Worm (Caenorhabditis elegans) whole organism, L1 larva: Measurements from ENCODE around the gene C10G8.8.

Experiments used
- C04F5.9 ChIP-seq: sonication (generic microtip); optimal IDR thresholded peaks from 2 replicates; lab custom pipeline; 2016; ENCODE audit warnings: missing genetic modification characterization, missing compliant biosample characterization
- C16A3.4 ChIP-seq: fragments of 150-350 bp; optimal IDR thresholded peaks from 2 replicates; lab custom pipeline; 2014; ENCODE audit warnings: missing biosample characterization, missing genetic modification characterization
- aha-1 ChIP-seq: fragments of 150-350 bp; optimal IDR thresholded peaks from 2 replicates; lab custom pipeline; 2014; ENCODE audit warnings: missing biosample characterization, missing genetic modification characterization
- ceh-8 ChIP-seq: fragments of 200-800 bp; sonication (Bioruptor generic); optimal IDR thresholded peaks from 2 replicates; lab custom pipeline; 2018; ENCODE audit warnings: mild to moderate bottlenecking, missing genetic modification characterization, moderate library complexity, missing compliant biosample characterization
- ceh-88 ChIP-seq: fragments of 200-800 bp; sonication (Bioruptor generic); IDR thresholded peaks from 2 replicates; pipeline ENCODE4 v1.3.6; 2022; ENCODE audit warnings: missing genetic modification characterization, missing compliant biosample characterization
- ceh-90 ChIP-seq: sonication (generic microtip); optimal IDR thresholded peaks from 2 replicates; lab custom pipeline; 2016; ENCODE audit warnings: missing genetic modification characterization, missing compliant biosample characterization
- dpl-1 ChIP-seq, 3 experiments: fragments of 150-350 bp in 2 of 3; sonication (generic microtip) in 1 of 3; optimal IDR thresholded peaks; 2 replicates each; lab custom pipeline; 2014 to 2017; ENCODE audit warnings: missing biosample characterization in 3 of 3, missing genetic modification characterization in 3 of 3, missing genetic modification reagents in 3 of 3
- dsc-1 ChIP-seq: sonication (generic microtip); optimal IDR thresholded peaks from 2 replicates; lab custom pipeline; 2016; ENCODE audit warnings: mild to moderate bottlenecking, missing genetic modification characterization, missing compliant biosample characterization
- efl-1 ChIP-seq, 4 experiments: fragments of 150-350 bp; optimal IDR thresholded peaks in 3 of 4; peaks in 1 of 4; 1 replicate in 1 of 4; 2 replicates in 3 of 4; lab custom pipeline; 2014; ENCODE audit warnings: missing biosample characterization in 2 of 4, missing genetic modification characterization in 2 of 4, missing genetic modification reagents in 2 of 4
- egl-27 ChIP-seq, 2 experiments: fragments of 150-350 bp in 1 of 2; sonication (generic microtip); optimal IDR thresholded peaks; 3 replicates each; lab custom pipeline; 2017 to 2018; ENCODE audit warnings: missing biosample characterization in 2 of 2, missing genetic modification characterization in 2 of 2, missing genetic modification reagents in 2 of 2
- elt-3 ChIP-seq, 6 experiments: fragments of 150-350 bp in 1 of 6; sonication (generic microtip); optimal IDR thresholded peaks; 2 replicates each; lab custom pipeline; 2017 to 2018; ENCODE audit warnings: missing biosample characterization in 6 of 6, missing genetic modification characterization in 6 of 6, inconsistent platforms in 1 of 6
- ets-5 ChIP-seq: fragments of 200-800 bp; sonication (Bioruptor generic); IDR thresholded peaks from 2 replicates; pipeline ENCODE4 v1.3.6; 2022; ENCODE audit warnings: missing genetic modification characterization, missing compliant biosample characterization
- fkh-4 ChIP-seq: sonication (generic microtip); optimal IDR thresholded peaks from 2 replicates; lab custom pipeline; 2016; ENCODE audit warnings: missing compliant biosample characterization, missing genetic modification characterization, borderline replicate concordance
- fkh-8 ChIP-seq: sonication (generic microtip); optimal IDR thresholded peaks from 2 replicates; lab custom pipeline; 2016; ENCODE audit warnings: mild to moderate bottlenecking, missing genetic modification characterization, missing compliant biosample characterization
- hlh-17 ChIP-seq: fragments of 200-800 bp; sonication (Bioruptor generic); optimal IDR thresholded peaks from 2 replicates; lab custom pipeline; 2018; ENCODE audit warnings: missing genetic modification characterization, mild to moderate bottlenecking, missing compliant biosample characterization, moderate library complexity, borderline replicate concordance
- hpl-2 ChIP-seq: fragments of 150-350 bp; optimal IDR thresholded peaks from 2 replicates; lab custom pipeline; 2014; ENCODE audit warnings: missing biosample characterization, missing genetic modification reagents, missing genetic modification characterization
- irx-1 ChIP-seq: sonication (generic microtip); optimal IDR thresholded peaks from 2 replicates; lab custom pipeline; 2016; ENCODE audit warnings: missing genetic modification characterization, missing compliant biosample characterization
- isw-1 ChIP-seq: fragments of 200-800 bp; sonication (Bioruptor generic); IDR thresholded peaks from 2 replicates; pipeline ENCODE4 v1.3.6; 2022; ENCODE audit warnings: missing genetic modification characterization, missing compliant biosample characterization
- jun-1 ChIP-seq: fragments of 150-350 bp; optimal IDR thresholded peaks from 2 replicates; lab custom pipeline; 2014; ENCODE audit warnings: missing biosample characterization, missing genetic modification reagents, missing genetic modification characterization
- lin-15B ChIP-seq: fragments of 150-350 bp; sonication (generic microtip); optimal IDR thresholded peaks from 3 replicates; lab custom pipeline; 2014; ENCODE audit warnings: missing biosample characterization, missing genetic modification characterization
- lin-35 ChIP-seq, 2 experiments: fragments of 150-350 bp; optimal IDR thresholded peaks; 2 replicates each; lab custom pipeline; 2014; ENCODE audit warnings: missing biosample characterization in 2 of 2, missing genetic modification characterization in 2 of 2, missing genetic modification reagents in 2 of 2
- lin-39 ChIP-seq: fragments of 150-350 bp; optimal IDR thresholded peaks from 2 replicates; lab custom pipeline; 2014; ENCODE audit warnings: missing biosample characterization, missing genetic modification reagents, missing genetic modification characterization
- lir-3 ChIP-seq: sonication (generic microtip); optimal IDR thresholded peaks from 2 replicates; lab custom pipeline; 2016; ENCODE audit warnings: mild to moderate bottlenecking, missing genetic modification characterization, moderate library complexity, missing compliant biosample characterization; ENCODE audit not compliant: poor library complexity
- nhr-11 ChIP-seq: fragments of 150-350 bp; optimal IDR thresholded peaks from 2 replicates; lab custom pipeline; 2014; ENCODE audit warnings: missing biosample characterization, missing genetic modification characterization
- nhr-12 ChIP-seq: sonication (generic microtip); optimal IDR thresholded peaks from 2 replicates; lab custom pipeline; 2017; ENCODE audit warnings: missing biosample characterization, missing genetic modification characterization
- nhr-19 ChIP-seq: fragments of 200-800 bp; sonication (Bioruptor generic); conservative IDR thresholded peaks from 2 replicates; pipeline ENCODE4 v1.3.6; 2022; ENCODE audit warnings: missing genetic modification characterization, missing compliant biosample characterization
- nhr-20 ChIP-seq: sonication (generic microtip); optimal IDR thresholded peaks from 2 replicates; lab custom pipeline; 2016; ENCODE audit warnings: mild to moderate bottlenecking, missing genetic modification characterization, missing compliant biosample characterization
- nhr-237 ChIP-seq: fragments of 150-350 bp; optimal IDR thresholded peaks from 2 replicates; lab custom pipeline; 2014; ENCODE audit warnings: missing biosample characterization, missing genetic modification characterization
- nhr-28 ChIP-seq: fragments of 150-350 bp; optimal IDR thresholded peaks from 2 replicates; lab custom pipeline; 2014; ENCODE audit warnings: missing biosample characterization, missing genetic modification characterization
- nhr-76 ChIP-seq: sonication (generic microtip); optimal IDR thresholded peaks from 2 replicates; lab custom pipeline; 2017; ENCODE audit warnings: missing biosample characterization, missing genetic modification characterization
- nhr-84 ChIP-seq: sonication (generic microtip); optimal IDR thresholded peaks from 2 replicates; lab custom pipeline; 2017; ENCODE audit warnings: missing biosample characterization, missing genetic modification characterization
- nhr-85 ChIP-seq: sonication (generic microtip); peaks from one replicate; lab custom pipeline; 2016; ENCODE audit warnings: missing genetic modification characterization, inconsistent platforms, missing compliant biosample characterization
- pag-3 ChIP-seq: sonication (generic microtip); optimal IDR thresholded peaks from 2 replicates; lab custom pipeline; 2017; ENCODE audit warnings: missing genetic modification characterization, mild to moderate bottlenecking, missing compliant biosample characterization, antibody characterized with exemption, borderline replicate concordance; ENCODE audit not compliant: insufficient read depth
- rnt-1 ChIP-seq: sonication (generic microtip); optimal IDR thresholded peaks from 2 replicates; lab custom pipeline; 2016; ENCODE audit warnings: mild to moderate bottlenecking, missing genetic modification characterization, moderate library complexity, missing compliant biosample characterization
- snpc-4 ChIP-seq: fragments of 150-350 bp; optimal IDR thresholded peaks from 2 replicates; lab custom pipeline; 2014; ENCODE audit warnings: missing biosample characterization, missing genetic modification characterization
- sptf-1 ChIP-seq: fragments of 150-350 bp; optimal IDR thresholded peaks from 2 replicates; lab custom pipeline; 2014; ENCODE audit warnings: missing biosample characterization, missing genetic modification characterization
- swsn-7 ChIP-seq: sonication (generic microtip); optimal IDR thresholded peaks from 2 replicates; lab custom pipeline; 2016; ENCODE audit warnings: missing genetic modification characterization, missing compliant biosample characterization
- tlp-1 ChIP-seq: fragments of 150-350 bp; optimal IDR thresholded peaks from 2 replicates; lab custom pipeline; 2014; ENCODE audit warnings: missing biosample characterization, missing genetic modification characterization
- unc-86 ChIP-seq: sonication (generic microtip); optimal IDR thresholded peaks from 2 replicates; lab custom pipeline; 2016; ENCODE audit warnings: missing genetic modification characterization, missing compliant biosample characterization
- xbp-1 ChIP-seq: sonication (generic microtip); optimal IDR thresholded peaks from 2 replicates; lab custom pipeline; 2016; ENCODE audit warnings: missing genetic modification characterization, missing compliant biosample characterization
- zag-1 ChIP-seq: fragments of 150-350 bp; optimal IDR thresholded peaks from 2 replicates; lab custom pipeline; 2014; ENCODE audit warnings: missing biosample characterization, missing genetic modification characterization

Gene C10G8.8

DNA sequence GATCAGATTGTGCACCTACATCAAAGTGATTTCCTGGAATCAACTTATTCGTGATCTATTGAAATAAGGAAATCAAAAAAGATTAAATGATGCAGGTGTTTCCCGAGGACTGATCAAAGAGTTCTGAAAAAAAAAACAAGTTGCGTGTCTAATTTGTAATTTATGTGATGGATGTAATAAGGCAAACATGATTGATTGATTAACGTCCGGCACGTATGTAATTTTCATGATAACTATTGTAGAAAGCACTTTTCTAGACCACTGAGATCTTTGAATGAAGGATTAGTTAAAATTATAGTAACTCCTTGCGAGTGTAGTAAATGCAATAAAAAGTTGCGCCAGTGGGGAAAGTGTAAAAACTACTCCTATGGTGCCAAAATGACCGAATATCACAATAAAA lies 17.2 kb upstream of the C10G8.8 start, which contains the start of gene srg-25:
Gene srg-25, minus strand, starts transcription at position 101 of the 400 bp plus-strand sequence.
- no peak for TF ChIP-seq isw-1 (GFP tag; lab: Robert Waterston, UW)
- no peak for TF ChIP-seq nhr-20
- TF ChIP-seq rnt-1 (tag; lab: Kevin White, UChicago): no peak
- no peak for TF ChIP-seq irx-1 (tag; lab: Kevin White, UChicago)
- TF ChIP-seq nhr-19: no peak
- peak; percentile 17 for TF ChIP-seq fkh-8

DNA sequence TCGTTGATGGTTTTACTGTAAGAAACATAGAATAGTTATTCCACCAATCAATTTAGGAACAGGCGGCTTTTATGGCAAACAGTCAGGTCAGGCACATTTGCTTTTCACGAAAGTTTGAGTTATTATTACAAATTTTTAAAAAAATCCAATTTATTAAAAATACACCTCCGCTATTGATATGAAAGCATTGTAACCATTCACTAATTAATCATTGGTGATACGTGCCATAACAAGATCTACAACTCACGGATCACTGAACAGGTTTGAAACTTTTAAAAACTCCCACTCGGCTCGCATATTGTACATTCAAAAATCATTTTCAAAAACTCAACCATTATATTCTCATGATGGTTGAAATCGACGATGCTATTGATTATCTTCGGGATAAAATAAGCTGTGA lies 11.3 kb upstream of the C10G8.8 start, which contains the start of gene srg-27:
Gene srg-27, plus strand, starts transcription at position 301 of the 400 bp plus-strand sequence.
- no peak for TF ChIP-seq snpc-4 (tag; lab: Kevin White, UChicago)
- TF ChIP-seq irx-1 (tag; lab: Kevin White, UChicago): no peak
- TF ChIP-seq dsc-1: no peak
- TF ChIP-seq nhr-85 (tag; lab: Kevin White, UChicago): no peak
- TF ChIP-seq C04F5.9 (tag; lab: Kevin White, UChicago): no peak
- TF ChIP-seq zag-1 (tag; lab: Kevin White, UChicago): no peak
- TF ChIP-seq pag-3 (tag; lab: Kevin White, UChicago): no peak
- TF ChIP-seq nhr-20: no peak
- TF ChIP-seq nhr-11 (tag; lab: Kevin White, UChicago): no peak
- TF ChIP-seq lin-35 (GFP tag; optimal IDR thresholded peaks at IDR 0.05; lab: Kevin White, UChicago): no peak
- TF ChIP-seq egl-27 (tag; optimal IDR thresholded peaks at IDR 0.05; lab: Kevin White, UChicago): no peak
- TF ChIP-seq lir-3: no peak
- no peak for TF ChIP-seq nhr-12 (tag; lab: Kevin White, UChicago)
- no peak for TF ChIP-seq nhr-28 (tag; lab: Kevin White, UChicago)
- no peak for TF ChIP-seq nhr-76 (tag; lab: Kevin White, UChicago)
- no peak for TF ChIP-seq xbp-1 (tag; lab: Kevin White, UChicago)
- no peak for TF ChIP-seq aha-1 (tag; lab: Kevin White, UChicago)
- TF ChIP-seq fkh-8: no peak
- TF ChIP-seq nhr-84 (tag; lab: Kevin White, UChicago): no peak

DNA sequence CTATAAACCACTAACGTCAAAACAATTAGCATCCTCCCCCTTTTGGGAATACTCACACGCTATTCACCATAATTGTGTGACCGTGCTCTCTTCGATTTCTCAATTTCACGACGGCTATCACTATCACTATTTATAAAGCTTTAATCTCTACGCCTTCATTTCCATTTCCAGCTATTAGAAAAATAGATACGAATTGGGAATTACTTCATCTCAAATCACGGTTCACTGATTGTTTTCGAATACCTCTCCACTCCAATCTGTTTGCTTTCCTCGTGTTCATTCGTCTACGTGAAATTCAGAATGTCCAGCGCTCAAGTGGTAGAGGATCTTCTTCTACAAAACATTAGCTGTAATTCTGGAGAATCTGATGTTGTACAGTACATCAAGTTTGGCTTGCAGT lies 8.7 kb upstream of the C10G8.8 start, which contains the start of gene srg-29:
Gene srg-29, plus strand, starts transcription at position 301 of the 400 bp plus-strand sequence.
- no peak for TF ChIP-seq efl-1 (optimal IDR thresholded peaks at IDR 0.05; lab: Kevin White, UChicago)
- peak in 1 of 2 experiments; percentile 15 for TF ChIP-seq efl-1 (GFP tag; optimal IDR thresholded peaks at IDR 0.05 in 1 of 2; lab: Kevin White, UChicago)
- peak; percentile 3 for TF ChIP-seq ceh-8
- TF ChIP-seq ets-5: no peak

DNA sequence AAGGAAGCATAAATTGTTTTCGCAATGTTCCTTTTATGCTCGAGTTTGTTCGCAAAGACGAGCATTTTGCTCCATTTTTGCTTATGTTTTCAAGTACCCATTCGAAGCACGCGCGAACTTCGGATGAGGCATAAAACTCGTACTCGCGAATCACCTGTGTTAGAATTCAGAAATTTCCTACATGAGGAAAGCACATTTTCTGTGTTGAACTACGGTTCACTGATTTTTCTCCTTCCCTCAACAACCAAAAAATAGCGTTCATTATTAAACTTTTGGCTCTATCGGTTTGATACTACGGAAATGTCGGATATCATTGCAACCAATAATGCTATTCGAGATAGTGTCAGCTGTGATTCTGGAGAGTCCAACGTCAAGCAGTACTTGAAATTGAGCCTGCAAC lies 6.4 kb upstream of the C10G8.8 start, which contains the start of gene srg-28:
Gene srg-28, plus strand, starts transcription at position 301 of the 400 bp plus-strand sequence.
- TF ChIP-seq ceh-88 (GFP tag; lab: Robert Waterston, UW) (no peak), C16A3.4 (tag; lab: Kevin White, UChicago) (no peak), hlh-17 (no peak), hpl-2 (no peak), rnt-1 (tag; lab: Kevin White, UChicago) (no peak), unc-86 (tag; lab: Kevin White, UChicago) (no peak), nhr-12 (tag; lab: Kevin White, UChicago) (no peak)

DNA sequence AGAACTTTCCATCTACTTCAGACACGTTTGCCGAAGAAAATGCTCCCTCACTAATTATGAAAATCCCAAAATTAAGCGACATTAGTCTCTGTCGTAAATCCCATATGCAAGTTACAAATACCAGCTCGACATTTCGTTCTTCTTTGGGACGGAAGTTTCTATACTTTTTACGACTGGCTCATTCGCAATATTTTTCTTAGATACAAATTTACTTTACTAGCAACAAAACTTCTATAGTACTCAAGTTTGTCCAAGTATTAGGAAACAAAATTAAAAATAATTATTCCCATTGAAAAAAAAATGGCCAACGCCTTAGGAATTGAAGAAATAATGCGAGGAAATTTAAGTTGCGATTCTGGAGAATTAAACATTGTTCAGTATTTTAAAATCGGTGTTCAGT lies 2.8 kb upstream of the C10G8.8 start, which contains the start of gene srg-26:
Gene srg-26, plus strand, starts transcription at position 301 of the 400 bp plus-strand sequence.
- TF ChIP-seq efl-1 (optimal IDR thresholded peaks at IDR 0.05; lab: Kevin White, UChicago) (no peak), efl-1 (GFP tag; optimal IDR thresholded peaks at IDR 0.05 in 1 of 2; lab: Kevin White, UChicago) (peak in 1 of 2 experiments; percentile 54), tlp-1 (tag; lab: Kevin White, UChicago) (no peak)

DNA sequence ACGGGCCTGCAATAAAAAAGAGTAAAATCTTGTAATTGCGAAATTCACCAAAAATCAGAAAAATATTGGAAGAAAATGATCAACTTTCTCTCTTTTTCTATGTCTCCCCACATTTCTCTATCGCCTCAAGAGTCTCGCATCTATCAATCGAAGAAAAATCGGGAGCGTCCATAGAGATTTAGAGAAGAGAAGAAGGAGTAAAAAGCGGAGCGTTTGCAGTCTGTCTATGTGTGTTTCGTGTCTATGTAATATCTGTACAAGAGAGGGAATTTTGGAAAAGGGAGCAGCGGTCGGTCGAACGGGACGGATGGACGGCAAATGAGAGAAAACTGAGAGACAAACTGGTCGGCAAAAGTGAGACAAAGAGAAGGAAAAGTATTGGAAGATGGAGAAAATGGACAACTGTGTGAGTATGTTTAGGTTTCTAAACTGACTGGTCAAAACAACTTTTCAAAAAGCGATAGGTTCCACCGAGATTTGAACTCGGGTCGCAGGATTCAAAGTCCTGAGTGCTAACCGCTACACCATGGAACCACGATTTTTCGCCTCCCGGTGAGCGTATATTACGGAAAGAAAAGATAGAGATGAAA lies 1.6 kb upstream of the C10G8.8 start:
- TF ChIP-seq unc-86 (tag; lab: Kevin White, UChicago) (no peak), ceh-90 (tag; lab: Kevin White, UChicago) (no peak), jun-1 (tag; lab: Kevin White, UChicago) (no peak), lin-15B (tag; lab: Kevin White, UChicago) (no peak), sptf-1 (tag; lab: Kevin White, UChicago) (no peak), nhr-76 (tag; lab: Kevin White, UChicago) (no peak), nhr-237 (tag; lab: Kevin White, UChicago) (peak; percentile 14), lin-39 (tag; lab: Kevin White, UChicago) (no peak), swsn-7 (tag; lab: Kevin White, UChicago) (no peak), dsc-1 (peak; percentile 25), nhr-11 (tag; lab: Kevin White, UChicago) (no peak), elt-3 (tag; optimal IDR thresholded peaks at IDR 0.05; lab: Kevin White, UChicago) (peak in 2 of 6 experiments; percentile 17 to 49), fkh-4 (tag; lab: Kevin White, UChicago) (no peak), C16A3.4 (tag; lab: Kevin White, UChicago) (peak; percentile 26), dpl-1 (GFP tag; optimal IDR thresholded peaks at IDR 0.05; lab: Kevin White, UChicago) (peak in 2 of 3 experiments; percentile 8 to 18), efl-1 (optimal IDR thresholded peaks at IDR 0.05; lab: Kevin White, UChicago) (peak in 1 of 2 experiments; percentile 5), efl-1 (GFP tag; optimal IDR thresholded peaks at IDR 0.05 in 1 of 2; lab: Kevin White, UChicago) (peak; percentile 13 to 94)
